Worm (Caenorhabditis elegans) whole organism, L1 larva: ENCODE measurements around the gene T05A10.6.
A peak's percentile ranks its signal among the peaks of the same experiment; 100 is the strongest.

ENCODE experiments used
- C04F5.9 ChIP-seq: sonication (generic microtip); optimal IDR thresholded peaks from 2 replicates; lab custom pipeline; 2016; ENCODE audit warnings: missing genetic modification characterization, missing compliant biosample characterization
- C16A3.4 ChIP-seq: fragments of 150-350 bp; optimal IDR thresholded peaks from 2 replicates; lab custom pipeline; 2014; ENCODE audit warnings: missing biosample characterization, missing genetic modification characterization
- C34B4.2 ChIP-seq: sonication (generic microtip); optimal IDR thresholded peaks from 2 replicates; lab custom pipeline; 2017; ENCODE audit warnings: mild to moderate bottlenecking, missing genetic modification characterization, missing compliant biosample characterization
- Y116A8C.19 ChIP-seq: sonication (generic microtip); optimal IDR thresholded peaks from 2 replicates; lab custom pipeline; 2016; ENCODE audit warnings: missing compliant biosample characterization, missing genetic modification characterization, borderline replicate concordance
- aha-1 ChIP-seq: fragments of 150-350 bp; optimal IDR thresholded peaks from 2 replicates; lab custom pipeline; 2014; ENCODE audit warnings: missing biosample characterization, missing genetic modification characterization
- alr-1 ChIP-seq: fragments of 200-800 bp; sonication (Bioruptor generic); optimal IDR thresholded peaks from 2 replicates; lab custom pipeline; 2018; ENCODE audit warnings: borderline replicate concordance, mild to moderate bottlenecking, missing genetic modification characterization, missing compliant biosample characterization
- ama-1 ChIP-seq: fragments of 150-350 bp; optimal IDR thresholded peaks from 2 replicates; lab custom pipeline; 2014
- blmp-1 ChIP-seq: fragments of 150-350 bp; optimal IDR thresholded peaks from 2 replicates; lab custom pipeline; 2014; ENCODE audit warnings: missing biosample characterization, missing genetic modification characterization
- ceh-63 ChIP-seq: fragments of 200-800 bp; sonication (Bioruptor generic); optimal IDR thresholded peaks from 2 replicates; lab custom pipeline; 2018; ENCODE audit warnings: mild to moderate bottlenecking, missing genetic modification characterization, missing compliant biosample characterization
- ceh-8 ChIP-seq: fragments of 200-800 bp; sonication (Bioruptor generic); optimal IDR thresholded peaks from 2 replicates; lab custom pipeline; 2018; ENCODE audit warnings: mild to moderate bottlenecking, missing genetic modification characterization, moderate library complexity, missing compliant biosample characterization
- ceh-88 ChIP-seq: fragments of 200-800 bp; sonication (Bioruptor generic); IDR thresholded peaks from 2 replicates; pipeline ENCODE4 v1.3.6; 2022; ENCODE audit warnings: missing genetic modification characterization, missing compliant biosample characterization
- dpl-1 ChIP-seq, 3 experiments: fragments of 150-350 bp in 2 of 3; sonication (generic microtip) in 1 of 3; optimal IDR thresholded peaks; 2 replicates each; lab custom pipeline; 2014 to 2017; ENCODE audit warnings: missing biosample characterization in 3 of 3, missing genetic modification characterization in 3 of 3, missing genetic modification reagents in 3 of 3
- dsc-1 ChIP-seq: sonication (generic microtip); optimal IDR thresholded peaks from 2 replicates; lab custom pipeline; 2016; ENCODE audit warnings: mild to moderate bottlenecking, missing genetic modification characterization, missing compliant biosample characterization
- efl-3 ChIP-seq: fragments of 200-800 bp; sonication (Bioruptor generic); optimal IDR thresholded peaks from 2 replicates; lab custom pipeline; 2018; ENCODE audit warnings: mild to moderate bottlenecking, missing genetic modification characterization, missing compliant biosample characterization
- egl-13 ChIP-seq: sonication (generic microtip); optimal IDR thresholded peaks from 2 replicates; lab custom pipeline; 2016; ENCODE audit warnings: missing genotype, missing genetic modification reagents, missing genetic modification characterization, missing compliant biosample characterization
- egl-27 ChIP-seq, 2 experiments: fragments of 150-350 bp in 1 of 2; sonication (generic microtip); optimal IDR thresholded peaks; 3 replicates each; lab custom pipeline; 2017 to 2018; ENCODE audit warnings: missing biosample characterization in 2 of 2, missing genetic modification characterization in 2 of 2, missing genetic modification reagents in 2 of 2
- ets-5 ChIP-seq: fragments of 200-800 bp; sonication (Bioruptor generic); IDR thresholded peaks from 2 replicates; pipeline ENCODE4 v1.3.6; 2022; ENCODE audit warnings: missing genetic modification characterization, missing compliant biosample characterization
- fkh-8 ChIP-seq: sonication (generic microtip); optimal IDR thresholded peaks from 2 replicates; lab custom pipeline; 2016; ENCODE audit warnings: mild to moderate bottlenecking, missing genetic modification characterization, missing compliant biosample characterization
- hlh-4 ChIP-seq: sonication (generic microtip); optimal IDR thresholded peaks from 2 replicates; lab custom pipeline; 2016; ENCODE audit warnings: mild to moderate bottlenecking, missing genetic modification characterization, missing compliant biosample characterization
- hpl-2 ChIP-seq: fragments of 150-350 bp; optimal IDR thresholded peaks from 2 replicates; lab custom pipeline; 2014; ENCODE audit warnings: missing biosample characterization, missing genetic modification reagents, missing genetic modification characterization
- lin-13 ChIP-seq: fragments of 150-350 bp; optimal IDR thresholded peaks from 2 replicates; lab custom pipeline; 2014; ENCODE audit warnings: missing biosample characterization, missing genetic modification reagents, missing genetic modification characterization
- lin-14 ChIP-seq: fragments of 200-800 bp; sonication (Bioruptor generic); optimal IDR thresholded peaks from 2 replicates; lab custom pipeline; 2018; ENCODE audit warnings: mild to moderate bottlenecking, missing genetic modification characterization, moderate library complexity, missing compliant biosample characterization
- lin-15B ChIP-seq: fragments of 150-350 bp; sonication (generic microtip); optimal IDR thresholded peaks from 3 replicates; lab custom pipeline; 2014; ENCODE audit warnings: missing biosample characterization, missing genetic modification characterization
- lin-35 ChIP-seq, 2 experiments: fragments of 150-350 bp; optimal IDR thresholded peaks; 2 replicates each; lab custom pipeline; 2014; ENCODE audit warnings: missing biosample characterization in 2 of 2, missing genetic modification characterization in 2 of 2, missing genetic modification reagents in 2 of 2
- mef-2 ChIP-seq: fragments of 150-350 bp; optimal IDR thresholded peaks from 2 replicates; lab custom pipeline; 2014; ENCODE audit warnings: missing biosample characterization, missing genetic modification characterization
- mep-1 ChIP-seq: fragments of 150-350 bp; optimal IDR thresholded peaks from 2 replicates; lab custom pipeline; 2014; ENCODE audit warnings: missing biosample characterization, missing genetic modification characterization
- nhr-11 ChIP-seq: fragments of 150-350 bp; optimal IDR thresholded peaks from 2 replicates; lab custom pipeline; 2014; ENCODE audit warnings: missing biosample characterization, missing genetic modification characterization
- nhr-19 ChIP-seq: fragments of 200-800 bp; sonication (Bioruptor generic); conservative IDR thresholded peaks from 2 replicates; pipeline ENCODE4 v1.3.6; 2022; ENCODE audit warnings: missing genetic modification characterization, missing compliant biosample characterization
- nhr-20 ChIP-seq: sonication (generic microtip); optimal IDR thresholded peaks from 2 replicates; lab custom pipeline; 2016; ENCODE audit warnings: mild to moderate bottlenecking, missing genetic modification characterization, missing compliant biosample characterization
- nhr-237 ChIP-seq: fragments of 150-350 bp; optimal IDR thresholded peaks from 2 replicates; lab custom pipeline; 2014; ENCODE audit warnings: missing biosample characterization, missing genetic modification characterization
- nhr-76 ChIP-seq: sonication (generic microtip); optimal IDR thresholded peaks from 2 replicates; lab custom pipeline; 2017; ENCODE audit warnings: missing biosample characterization, missing genetic modification characterization
- nhr-84 ChIP-seq: sonication (generic microtip); optimal IDR thresholded peaks from 2 replicates; lab custom pipeline; 2017; ENCODE audit warnings: missing biosample characterization, missing genetic modification characterization
- nhr-90 ChIP-seq: sonication (generic microtip); optimal IDR thresholded peaks from 2 replicates; lab custom pipeline; 2016; ENCODE audit warnings: mild to moderate bottlenecking, missing genetic modification characterization, missing compliant biosample characterization; ENCODE audit not compliant: poor library complexity
- pag-3 ChIP-seq: sonication (generic microtip); optimal IDR thresholded peaks from 2 replicates; lab custom pipeline; 2017; ENCODE audit warnings: missing genetic modification characterization, mild to moderate bottlenecking, missing compliant biosample characterization, antibody characterized with exemption, borderline replicate concordance; ENCODE audit not compliant: insufficient read depth
- skn-1 ChIP-seq: fragments of 150-350 bp; optimal IDR thresholded peaks from 2 replicates; lab custom pipeline; 2014; ENCODE audit warnings: missing biosample characterization, missing genetic modification characterization
- snu-23 ChIP-seq: sonication (generic microtip); optimal IDR thresholded peaks from 2 replicates; lab custom pipeline; 2016; ENCODE audit warnings: missing genetic modification characterization, missing compliant biosample characterization
- sox-4 ChIP-seq: sonication (generic microtip); optimal IDR thresholded peaks from 2 replicates; lab custom pipeline; 2016; ENCODE audit warnings: missing genetic modification characterization, missing compliant biosample characterization
- sptf-1 ChIP-seq: fragments of 150-350 bp; optimal IDR thresholded peaks from 2 replicates; lab custom pipeline; 2014; ENCODE audit warnings: missing biosample characterization, missing genetic modification characterization
- sup-37 ChIP-seq: fragments of 200-800 bp; sonication (Bioruptor generic); optimal IDR thresholded peaks from 2 replicates; lab custom pipeline; 2018; ENCODE audit warnings: mild to moderate bottlenecking, missing genetic modification characterization, missing compliant biosample characterization
- swsn-7 ChIP-seq: sonication (generic microtip); optimal IDR thresholded peaks from 2 replicates; lab custom pipeline; 2016; ENCODE audit warnings: missing genetic modification characterization, missing compliant biosample characterization
- tbx-2 ChIP-seq: sonication (generic microtip); optimal IDR thresholded peaks from 2 replicates; lab custom pipeline; 2016; ENCODE audit warnings: missing genetic modification characterization, missing compliant biosample characterization
- tlp-1 ChIP-seq: fragments of 150-350 bp; optimal IDR thresholded peaks from 2 replicates; lab custom pipeline; 2014; ENCODE audit warnings: missing biosample characterization, missing genetic modification characterization
- unc-130 ChIP-seq: fragments of 150-350 bp; optimal IDR thresholded peaks from 2 replicates; lab custom pipeline; 2017; ENCODE audit warnings: missing biosample characterization, missing genetic modification characterization, inconsistent platforms
- unc-30 ChIP-seq: sonication (generic microtip); optimal IDR thresholded peaks from 2 replicates; lab custom pipeline; 2017; ENCODE audit warnings: missing biosample characterization, missing genetic modification characterization
- unc-62 ChIP-seq: fragments of 150-350 bp; optimal IDR thresholded peaks from 2 replicates; lab custom pipeline; 2014; ENCODE audit warnings: missing biosample characterization, missing genetic modification reagents, missing genetic modification characterization
- unc-98 ChIP-seq: fragments of 200-800 bp; sonication (Bioruptor generic); IDR thresholded peaks from 2 replicates; pipeline ENCODE4 v1.3.6; 2022; ENCODE audit warnings: missing genetic modification characterization, missing compliant biosample characterization
- vab-15 ChIP-seq: sonication (generic microtip); optimal IDR thresholded peaks from 2 replicates; lab custom pipeline; 2017; ENCODE audit warnings: missing genotype, mild to moderate bottlenecking, missing genetic modification characterization, missing compliant biosample characterization
- xbp-1 ChIP-seq: sonication (generic microtip); optimal IDR thresholded peaks from 2 replicates; lab custom pipeline; 2016; ENCODE audit warnings: missing genetic modification characterization, missing compliant biosample characterization
- zag-1 ChIP-seq: fragments of 150-350 bp; optimal IDR thresholded peaks from 2 replicates; lab custom pipeline; 2014; ENCODE audit warnings: missing biosample characterization, missing genetic modification characterization
- zip-4 ChIP-seq: fragments of 200-800 bp; sonication (Bioruptor generic); optimal IDR thresholded peaks from 2 replicates; lab custom pipeline; 2018; ENCODE audit warnings: mild to moderate bottlenecking, missing genetic modification characterization, moderate library complexity, missing compliant biosample characterization
- ztf-11 ChIP-seq, 2 experiments: sonication (generic microtip); optimal IDR thresholded peaks; 2 replicates each; lab custom pipeline; 2016 to 2017; ENCODE audit warnings: missing genetic modification characterization in 2 of 2, missing biosample characterization in 1 of 2, missing compliant biosample characterization in 1 of 2
- ztf-4 ChIP-seq: fragments of 150-350 bp; optimal IDR thresholded peaks from 2 replicates; lab custom pipeline; 2014; ENCODE audit warnings: missing biosample characterization, missing genetic modification characterization

The T05A10.6 gene

DNA sequence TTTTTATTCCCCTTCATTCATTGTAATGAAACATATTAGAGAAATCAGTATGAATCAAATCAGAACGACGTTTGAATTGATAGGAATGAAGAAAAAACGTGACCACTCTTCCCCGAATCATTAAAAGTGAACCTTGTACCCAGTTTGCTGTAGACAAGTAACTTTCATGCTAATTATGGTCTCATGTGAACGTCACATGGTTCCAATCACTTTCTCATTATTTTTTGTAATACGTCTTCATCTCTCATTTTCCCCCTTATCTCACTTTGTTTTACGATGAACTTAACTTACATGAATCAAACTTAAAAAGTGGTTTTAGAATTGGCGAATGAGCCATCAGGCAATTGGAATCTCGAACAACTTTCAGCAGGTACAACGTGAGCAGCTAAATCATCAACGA, 21.8 kb downstream of the T05A10.6 start (continued):
- TF ChIP-seq ets-5 (GFP tag; lab: Robert Waterston, UW) = no peak
- no peak for TF ChIP-seq hpl-2 (GFP tag; lab: Kevin White, UChicago)
- no peak for TF ChIP-seq ztf-11 (tag; optimal IDR thresholded peaks at IDR 0.05; lab: Kevin White, UChicago)
- TF ChIP-seq ceh-88 (GFP tag; lab: Robert Waterston, UW) = no peak
- no peak for TF ChIP-seq ama-1 (lab: Kevin White, UChicago)
- TF ChIP-seq lin-14 (GFP tag; lab: Kevin White, UChicago) = peak; percentile 51
- TF ChIP-seq ceh-8 (GFP tag; lab: Kevin White, UChicago) = no peak
- TF ChIP-seq sox-4 (tag; lab: Kevin White, UChicago) = no peak
- no peak for TF ChIP-seq C34B4.2 (tag; lab: Kevin White, UChicago)
- no peak for TF ChIP-seq zip-4 (GFP tag; lab: Kevin White, UChicago)
- TF ChIP-seq xbp-1 = no peak
- TF ChIP-seq vab-15 (tag; lab: Kevin White, UChicago) = no peak
- TF ChIP-seq ceh-63 (GFP tag; lab: Kevin White, UChicago) = no peak
- TF ChIP-seq egl-13 (tag; lab: Kevin White, UChicago) = no peak
- peak; percentile 77 for TF ChIP-seq dsc-1
- no peak for TF ChIP-seq lin-15B (tag; lab: Kevin White, UChicago)
- no peak for TF ChIP-seq Y116A8C.19 (tag; lab: Kevin White, UChicago)
- peak in 1 of 2 experiments; percentile 64 for TF ChIP-seq lin-35 (GFP tag; optimal IDR thresholded peaks at IDR 0.05; lab: Kevin White, UChicago)
- peak; percentile 73 for TF ChIP-seq nhr-90 (tag; lab: Kevin White, UChicago)
- no peak for TF ChIP-seq hlh-4 (tag; lab: Kevin White, UChicago)
- peak; percentile 86 for TF ChIP-seq blmp-1 (tag; lab: Kevin White, UChicago)
- peak in 1 of 3 experiments; percentile 22 for TF ChIP-seq dpl-1 (GFP tag; optimal IDR thresholded peaks at IDR 0.05; lab: Kevin White, UChicago)
- TF ChIP-seq alr-1 = no peak
- TF ChIP-seq C16A3.4 (tag; lab: Kevin White, UChicago) = peak; percentile 37
- TF ChIP-seq nhr-84 = no peak
- no peak for TF ChIP-seq C04F5.9 (tag; lab: Kevin White, UChicago)
- TF ChIP-seq sup-37 (GFP tag; lab: Kevin White, UChicago) = no peak
- TF ChIP-seq swsn-7 (tag; lab: Kevin White, UChicago) = no peak
- peak; percentile 34 for TF ChIP-seq mep-1 (tag; lab: Kevin White, UChicago)
- TF ChIP-seq pag-3 (tag; lab: Kevin White, UChicago) = no peak
- peak; percentile 80 for TF ChIP-seq nhr-20 (tag; lab: Kevin White, UChicago)
- no peak for TF ChIP-seq efl-3 (GFP tag; lab: Kevin White, UChicago)
- TF ChIP-seq aha-1 = no peak
- TF ChIP-seq nhr-11 = peak; percentile 21
- no peak for TF ChIP-seq nhr-76 (tag; lab: Kevin White, UChicago)
- peak; percentile 41 for TF ChIP-seq unc-130 (tag; lab: Kevin White, UChicago)
- peak; percentile 62 for TF ChIP-seq nhr-19 (GFP tag; lab: Robert Waterston, UW)
- no peak for TF ChIP-seq mef-2
- TF ChIP-seq lin-13 (GFP tag; lab: Kevin White, UChicago) = no peak
- TF ChIP-seq snu-23 (GFP tag; lab: Kevin White, UChicago) = peak; percentile 59
- TF ChIP-seq zag-1 (tag; lab: Kevin White, UChicago) = no peak
- no peak for TF ChIP-seq unc-98
- TF ChIP-seq unc-62 (GFP tag; lab: Kevin White, UChicago) = no peak
- no peak for TF ChIP-seq sptf-1 (tag; lab: Kevin White, UChicago)
- no peak for TF ChIP-seq ztf-4 (tag; lab: Kevin White, UChicago)
- TF ChIP-seq tbx-2 (tag; lab: Kevin White, UChicago) = peak; percentile 63
- TF ChIP-seq egl-27 (tag; optimal IDR thresholded peaks at IDR 0.05; lab: Kevin White, UChicago) = no peak
- TF ChIP-seq fkh-8 (tag; lab: Kevin White, UChicago) = no peak
- no peak for TF ChIP-seq unc-30 (tag; lab: Kevin White, UChicago)
- no peak for TF ChIP-seq tlp-1 (tag; lab: Kevin White, UChicago)
- no peak for TF ChIP-seq nhr-237 (tag; lab: Kevin White, UChicago)
- TF ChIP-seq skn-1 (tag; lab: Kevin White, UChicago) = peak; percentile 25
- TF ChIP-seq, all 84 proteins: peak for 25
